Fruit fly (Drosophila melanogaster) whole organism, embryonic: ENCODE data around the gene CG33298.
A peak's percentile ranks its signal among the peaks of the same experiment; 100 is the strongest.

Experiments
- Aef1 ChIP-seq: fragments of 200-800 bp; sonication (Bioruptor generic); IDR thresholded peaks from 3 replicates; pipeline ENCODE4 v1.3.6; 2022; ENCODE audit warnings: missing biosample characterization, missing genetic modification characterization
- Atf-2 ChIP-seq: fragments of 200-800 bp; sonication (Bioruptor generic); optimal IDR thresholded peaks from 2 replicates; lab custom pipeline; 2016; ENCODE audit warnings: missing biosample characterization, missing genetic modification characterization
- CG10209 ChIP-seq: fragments of 200-800 bp; sonication (Bioruptor generic); optimal IDR thresholded peaks from 3 replicates; lab custom pipeline; 2017; ENCODE audit warnings: missing biosample characterization, mild to moderate bottlenecking, missing genetic modification characterization, missing genetic modification reagents
- CG10543 ChIP-seq: fragments of 200-800 bp; sonication (Bioruptor generic); optimal IDR thresholded peaks from 3 replicates; lab custom pipeline; 2017; ENCODE audit warnings: missing biosample characterization, mild to moderate bottlenecking, missing genetic modification characterization, moderate library complexity
- CG14441 ChIP-seq: fragments of 200-800 bp; sonication (Bioruptor generic); IDR thresholded peaks from 2 replicates; pipeline ENCODE4 v1.3.6; 2022; ENCODE audit warnings: missing biosample characterization, missing genetic modification characterization
- CG8478 ChIP-seq: fragments of >200 bp; optimal IDR thresholded peaks from 2 replicates; lab custom pipeline; 2018
- CG8944 ChIP-seq: fragments of 200-800 bp; sonication (Bioruptor generic); optimal IDR thresholded peaks from 3 replicates; lab custom pipeline; 2016; ENCODE audit warnings: missing biosample characterization, missing genetic modification characterization
- CHES-1-like ChIP-seq: fragments of 200-800 bp; sonication (Bioruptor generic); optimal IDR thresholded peaks from 2 replicates; lab custom pipeline; 2016; ENCODE audit warnings: missing biosample characterization, missing genetic modification characterization
- CTCF ChIP-seq: fragments of 200-800 bp; sonication (Bioruptor generic); optimal IDR thresholded peaks from 2 replicates; lab custom pipeline; 2017; ENCODE audit warnings: missing biosample characterization, mild to moderate bottlenecking, missing genetic modification characterization, moderate library complexity
- Dfd ChIP-seq, 2 experiments: fragments of >200 bp; optimal IDR thresholded peaks; 2 replicates each; lab custom pipeline; 2017; ENCODE audit warnings: missing biosample characterization in 2 of 2, missing genetic modification characterization in 2 of 2
- Usf ChIP-seq: fragments of 200-800 bp; sonication (Bioruptor generic); optimal IDR thresholded peaks from 2 replicates; lab custom pipeline; 2017; ENCODE audit warnings: missing genotype, missing biosample characterization, missing genetic modification characterization
- ind ChIP-seq: fragments of 200-800 bp; sonication (Bioruptor generic); optimal IDR thresholded peaks from 3 replicates; lab custom pipeline; 2016; ENCODE audit warnings: missing biosample characterization, missing genetic modification characterization
- pb ChIP-seq: fragments of 200-800 bp; sonication (Bioruptor generic); optimal IDR thresholded peaks from 3 replicates; lab custom pipeline; 2016; ENCODE audit warnings: missing biosample characterization, missing genetic modification characterization

- peak; percentile 96 for TF ChIP-seq Usf
- peak; percentile 97 for TF ChIP-seq CG10543
- TF ChIP-seq CG8944 (GFP tag; lab: Kevin White, UChicago): peak; percentile 58
- TF ChIP-seq CHES-1-like (GFP tag; lab: Kevin White, UChicago): peak; percentile 11
- TF ChIP-seq Atf-2 (GFP tag; lab: Kevin White, UChicago): peak; percentile 90
- TF ChIP-seq Dfd (GFP tag; optimal IDR thresholded peaks at IDR 0.05; lab: Kevin White, UChicago): no peak
- TF ChIP-seq Aef1: peak; percentile 91
- TF ChIP-seq CTCF (GFP tag; lab: Kevin White, UChicago): peak; percentile 52
- TF ChIP-seq ind (GFP tag; lab: Kevin White, UChicago): peak; percentile 95
- TF ChIP-seq CG8478 (lab: Kevin White, UChicago): no peak
- peak; percentile 92 for TF ChIP-seq CG14441 (GFP tag; lab: Robert Waterston, UW)
- peak; percentile 69 for TF ChIP-seq pb (GFP tag; lab: Kevin White, UChicago)
- TF ChIP-seq CG10209 (GFP tag; lab: Kevin White, UChicago): peak; percentile 98
Observed at dm6 chr2L:9449257-9449972, 45.9 kb upstream of the CG33298 start.
